Fruit fly (Drosophila melanogaster) whole organism, wandering third instar larva: ENCODE results near the gene Reph.

Experiments used
- CG32264 ChIP-seq: fragments of 200-800 bp; sonication (Bioruptor generic); optimal IDR thresholded peaks from 2 replicates; lab custom pipeline; 2016; ENCODE audit warnings: missing biosample characterization, missing genetic modification characterization
- Dfd ChIP-seq: fragments of >200 bp; optimal IDR thresholded peaks from 2 replicates; lab custom pipeline; 2017; ENCODE audit warnings: missing biosample characterization, missing genetic modification characterization
- GATAd ChIP-seq: sonication (Bioruptor generic); optimal IDR thresholded peaks from 2 replicates; lab custom pipeline; 2016; ENCODE audit warnings: missing biosample characterization, missing genetic modification characterization
- HLH106 ChIP-seq: fragments of 200-800 bp; optimal IDR thresholded peaks from 3 replicates; lab custom pipeline; 2019; ENCODE audit warnings: missing biosample characterization, mild to moderate bottlenecking, missing genetic modification characterization, moderate library complexity
- Sp1 ChIP-seq: fragments of 200-800 bp; sonication (Bioruptor generic); optimal IDR thresholded peaks from 3 replicates; lab custom pipeline; 2019; ENCODE audit warnings: missing biosample characterization, mild to moderate bottlenecking, missing genetic modification characterization, moderate library complexity
- lola ChIP-seq: fragments of >200 bp; optimal IDR thresholded peaks from 2 replicates; lab custom pipeline; 2017; ENCODE audit warnings: missing biosample characterization, missing genetic modification characterization
- psq ChIP-seq: fragments of 200-800 bp; sonication (Bioruptor generic); optimal IDR thresholded peaks from 3 replicates; lab custom pipeline; 2017; ENCODE audit warnings: missing biosample characterization, mild to moderate bottlenecking, missing genetic modification characterization, moderate library complexity
- woc ChIP-seq: sonication (Bioruptor generic); optimal IDR thresholded peaks from 2 replicates; lab custom pipeline; 2016; ENCODE audit warnings: missing biosample characterization, mild to moderate bottlenecking, missing genetic modification characterization

DNA sequence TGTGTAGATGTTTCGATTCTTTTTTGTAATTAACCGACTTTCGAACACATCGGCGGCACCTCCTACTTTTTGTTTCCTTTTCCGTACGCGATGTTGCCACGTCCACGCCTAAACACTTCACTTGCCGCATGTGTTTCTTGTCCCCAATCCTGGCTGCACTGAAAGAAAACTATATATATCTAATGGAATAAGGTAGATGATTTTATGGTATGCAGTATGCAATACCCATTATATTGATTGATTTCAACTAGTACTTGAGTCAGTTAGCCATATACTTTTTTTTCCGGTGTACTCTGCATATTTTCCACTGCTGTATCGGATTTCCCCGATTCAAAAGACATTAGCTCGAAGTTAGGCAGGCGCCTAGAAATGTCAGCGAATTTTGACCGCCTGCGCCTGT, 15.6 kb downstream of the Reph start:
- TF ChIP-seq GATAd (GFP tag; lab: Kevin White, UChicago) = no peak
- TF ChIP-seq Sp1 (GFP tag; lab: Kevin White, UChicago) = no peak
- TF ChIP-seq HLH106 (tag; lab: Kevin White, UChicago) = no peak
- no peak for TF ChIP-seq psq (GFP tag; lab: Kevin White, UChicago)
- no peak for TF ChIP-seq woc
- TF ChIP-seq CG32264 (GFP tag; lab: Kevin White, UChicago) = no peak
- TF ChIP-seq lola (GFP tag; lab: Kevin White, UChicago) = no peak
- no peak for TF ChIP-seq Dfd
